Fruit fly (Drosophila melanogaster) whole organism, wandering third instar larva: ENCODE results near the gene CG12024.

ENCODE experiments used
- Dfd ChIP-seq: fragments of >200 bp; optimal IDR thresholded peaks from 2 replicates; lab custom pipeline; 2017; ENCODE audit warnings: missing biosample characterization, missing genetic modification characterization
- Hr78 ChIP-seq: fragments of >200 bp; optimal IDR thresholded peaks from 2 replicates; lab custom pipeline; 2017; ENCODE audit warnings: missing biosample characterization, missing genetic modification characterization
- foxo ChIP-seq, 2 experiments: fragments of 200-800 bp; sonication (Bioruptor generic); optimal IDR thresholded peaks; 2 replicates in 1 of 2; 3 replicates in 1 of 2; lab custom pipeline; 2016 to 2017; ENCODE audit warnings: missing biosample characterization in 2 of 2, missing genetic modification characterization in 2 of 2

dm6 chr3L:1821140-1821539, 35.8 kb upstream of the CG12024 start:
- TF ChIP-seq Dfd (GFP tag; lab: Kevin White, UChicago), result no peak
- no peak for TF ChIP-seq Hr78 (GFP tag; lab: Kevin White, UChicago)
- no peak for TF ChIP-seq foxo (GFP tag; optimal IDR thresholded peaks at IDR 0.05; lab: Kevin White, UChicago)
